Fruit fly (Drosophila melanogaster) whole organism, embryonic: Measurements from ENCODE around the gene CG46439.
A peak's percentile ranks its signal among the peaks of the same experiment; 100 is the strongest.

ENCODE experiments used
- Antp ChIP-seq: fragments of 200-800 bp; sonication (Bioruptor generic); optimal IDR thresholded peaks from 3 replicates; lab custom pipeline; 2016; ENCODE audit warnings: missing biosample characterization, missing genetic modification characterization
- BEAF-32 ChIP-seq: fragments of 200-800 bp; sonication (Bioruptor generic); optimal IDR thresholded peaks from 3 replicates; lab custom pipeline; 2017; ENCODE audit warnings: missing biosample characterization, missing genetic modification characterization, mild to moderate bottlenecking, moderate library complexity, missing genetic modification reagents
- CG10147 ChIP-seq: fragments of 200-800 bp; sonication (Bioruptor generic); optimal IDR thresholded peaks from 2 replicates; lab custom pipeline; 2019; ENCODE audit warnings: missing biosample characterization, mild to moderate bottlenecking, missing genetic modification characterization, moderate library complexity
- CG11085 ChIP-seq: fragments of 200-800 bp; sonication (Bioruptor generic); IDR thresholded peaks from 2 replicates; pipeline ENCODE4 v1.3.6; 2022; ENCODE audit warnings: missing biosample characterization, missing genetic modification characterization
- CG11093 ChIP-seq: fragments of 200-800 bp; sonication (Bioruptor generic); IDR thresholded peaks from 3 replicates; pipeline ENCODE4 v1.3.6; 2022; ENCODE audit warnings: missing biosample characterization, missing genetic modification characterization
- CG11247 ChIP-seq: fragments of 200-800 bp; sonication (Bioruptor generic); IDR thresholded peaks from 2 replicates; pipeline ENCODE4 v1.3.6; 2022; ENCODE audit warnings: missing biosample characterization, missing genetic modification characterization
- CG12155 ChIP-seq: fragments of 200-800 bp; sonication (Bioruptor generic); optimal IDR thresholded peaks from 3 replicates; lab custom pipeline; 2016; ENCODE audit warnings: missing biosample characterization, missing genetic modification characterization
- CG13287 ChIP-seq: fragments of 200-800 bp; sonication (Bioruptor generic); IDR thresholded peaks from 2 replicates; pipeline ENCODE4 v1.3.6; 2022; ENCODE audit warnings: missing biosample characterization, missing genetic modification characterization; ENCODE audit not compliant: partially characterized antibody
- CG16779 ChIP-seq: fragments of 200-800 bp; sonication (Bioruptor generic); IDR thresholded peaks from 2 replicates; pipeline ENCODE4 v1.3.6; 2022; ENCODE audit warnings: missing biosample characterization, missing genetic modification characterization
- CG16813 ChIP-seq: fragments of 200-800 bp; sonication (Bioruptor generic); IDR thresholded peaks from 3 replicates; pipeline ENCODE4 v1.3.6; 2022; ENCODE audit warnings: missing biosample characterization, missing genetic modification characterization; ENCODE audit not compliant: partially characterized antibody
- CG1832 ChIP-seq: fragments of 200-800 bp; sonication (Bioruptor generic); optimal IDR thresholded peaks from 2 replicates; lab custom pipeline; 2017; ENCODE audit warnings: missing biosample characterization, mild to moderate bottlenecking, missing genetic modification characterization, inconsistent platforms
- CG18764 ChIP-seq: fragments of 200-800 bp; sonication (Bioruptor generic); optimal IDR thresholded peaks from 3 replicates; lab custom pipeline; 2016; ENCODE audit warnings: missing biosample characterization, missing genetic modification characterization
- CG2889 ChIP-seq: fragments of 200-800 bp; sonication (Bioruptor generic); IDR thresholded peaks from 3 replicates; pipeline ENCODE4 v1.3.6; 2022; ENCODE audit warnings: missing biosample characterization, missing genetic modification characterization
- CG32532 ChIP-seq: fragments of 200-800 bp; sonication (Bioruptor generic); IDR thresholded peaks from 2 replicates; pipeline ENCODE4 v1.3.6; 2022; ENCODE audit warnings: missing biosample characterization, missing genetic modification characterization
- CG33557 ChIP-seq: fragments of 200-800 bp; sonication (Bioruptor generic); optimal IDR thresholded peaks from 2 replicates; lab custom pipeline; 2019; ENCODE audit warnings: missing biosample characterization, mild to moderate bottlenecking, missing genetic modification characterization, moderate library complexity
- CG7271 ChIP-seq: fragments of 200-800 bp; sonication (Bioruptor generic); optimal IDR thresholded peaks from 2 replicates; lab custom pipeline; 2018; ENCODE audit warnings: missing biosample characterization, mild to moderate bottlenecking, missing genetic modification characterization, moderate library complexity
- CG8089 ChIP-seq: fragments of 200-800 bp; sonication (Bioruptor generic); optimal IDR thresholded peaks from 3 replicates; lab custom pipeline; 2016; ENCODE audit warnings: missing biosample characterization, missing genetic modification characterization
- CkIIα-i1 ChIP-seq: fragments of 200-800 bp; sonication (Bioruptor generic); IDR thresholded peaks from 2 replicates; pipeline ENCODE4 v1.3.6; 2022; ENCODE audit warnings: missing biosample characterization, missing genetic modification characterization
- CrebB ChIP-seq: fragments of 200-800 bp; sonication (Bioruptor generic); optimal IDR thresholded peaks from 3 replicates; lab custom pipeline; 2018; ENCODE audit warnings: missing biosample characterization, mild to moderate bottlenecking, missing genetic modification characterization
- D ChIP-seq, 2 experiments: fragments of 200-800 bp in 1 of 2; fragments of >200 bp in 1 of 2; sonication (Bioruptor generic) in 1 of 2; optimal IDR thresholded peaks; 2 replicates in 1 of 2; 3 replicates in 1 of 2; lab custom pipeline; 2017; ENCODE audit warnings: mild to moderate bottlenecking in 1 of 2, missing biosample characterization in 1 of 2, missing genetic modification characterization in 1 of 2, missing genetic modification reagents in 1 of 2
- Dek ChIP-seq: fragments of 200-800 bp; sonication (Bioruptor generic); optimal IDR thresholded peaks from 3 replicates; lab custom pipeline; 2019; ENCODE audit warnings: missing biosample characterization, mild to moderate bottlenecking, missing genetic modification characterization, moderate library complexity
- Doc2 ChIP-seq: fragments of 200-800 bp; sonication (Bioruptor generic); IDR thresholded peaks from 2 replicates; pipeline ENCODE4 v1.3.6; 2022; ENCODE audit warnings: missing biosample characterization, missing genetic modification characterization
- Eip74EF ChIP-seq, 2 experiments: fragments of 200-800 bp in 1 of 2; fragments of >200 bp in 1 of 2; sonication (Bioruptor generic) in 1 of 2; optimal IDR thresholded peaks; 2 replicates each; lab custom pipeline; 2017 to 2019; ENCODE audit warnings: missing biosample characterization in 2 of 2, missing genetic modification characterization in 2 of 2, mild to moderate bottlenecking in 1 of 2, moderate library complexity in 1 of 2
- Lpt ChIP-seq: fragments of >200 bp; optimal IDR thresholded peaks from 2 replicates; lab custom pipeline; 2018; ENCODE audit warnings: missing biosample characterization, missing genetic modification characterization
- NC2α ChIP-seq: fragments of 200-800 bp; sonication (Bioruptor generic); optimal IDR thresholded peaks from 2 replicates; lab custom pipeline; 2016; ENCODE audit warnings: missing biosample characterization, missing genetic modification characterization
- Oaz ChIP-seq: fragments of 200-800 bp; sonication (Bioruptor generic); IDR thresholded peaks from 2 replicates; pipeline ENCODE4 v1.3.6; 2022; ENCODE audit warnings: missing biosample characterization, missing genetic modification characterization
- Oli ChIP-seq: fragments of 200-800 bp; sonication (Bioruptor generic); optimal IDR thresholded peaks from 2 replicates; lab custom pipeline; 2018; ENCODE audit warnings: missing biosample characterization, mild to moderate bottlenecking, missing genetic modification characterization, moderate library complexity
- Ravus ChIP-seq: fragments of 200-800 bp; sonication (Bioruptor generic); IDR thresholded peaks from 2 replicates; pipeline ENCODE4 v1.3.6; 2022; ENCODE audit warnings: missing biosample characterization, missing genetic modification characterization
- Scr ChIP-seq: fragments of 200-800 bp; sonication (Bioruptor generic); IDR thresholded peaks from 2 replicates; pipeline ENCODE4 v1.3.6; 2022; ENCODE audit warnings: missing biosample characterization, missing genetic modification characterization; ENCODE audit not compliant: partially characterized antibody
- Sin3A ChIP-seq: fragments of >200 bp; optimal IDR thresholded peaks from 2 replicates; lab custom pipeline; 2018
- Sry-β ChIP-seq: fragments of 200-800 bp; sonication (Bioruptor generic); optimal IDR thresholded peaks from 2 replicates; lab custom pipeline; 2018; ENCODE audit warnings: missing biosample characterization, mild to moderate bottlenecking, missing genetic modification characterization, moderate library complexity
- al ChIP-seq: fragments of 200-800 bp; sonication (Bioruptor generic); IDR thresholded peaks from 2 replicates; pipeline ENCODE4 v1.3.6; 2022; ENCODE audit warnings: missing biosample characterization, missing genetic modification characterization
- aop ChIP-seq: fragments of 200-800 bp; sonication (Bioruptor generic); IDR thresholded peaks from 2 replicates; pipeline ENCODE4 v1.3.6; 2022; ENCODE audit warnings: missing biosample characterization, missing genetic modification characterization
- bab2 ChIP-seq: fragments of 200-800 bp; sonication (Bioruptor generic); optimal IDR thresholded peaks from 2 replicates; lab custom pipeline; 2016; ENCODE audit warnings: missing biosample characterization, missing genetic modification characterization
- chif ChIP-seq, 2 experiments: fragments of 200-800 bp; sonication (Bioruptor generic); optimal IDR thresholded peaks; 3 replicates each; lab custom pipeline; 2016; ENCODE audit warnings: missing biosample characterization in 2 of 2, missing genetic modification characterization in 2 of 2
- chn ChIP-seq: fragments of 200-800 bp; sonication (Bioruptor generic); optimal IDR thresholded peaks from 2 replicates; lab custom pipeline; 2016; ENCODE audit warnings: missing biosample characterization, missing genetic modification characterization
- da ChIP-seq: fragments of 200-800 bp; sonication (Bioruptor generic); optimal IDR thresholded peaks from 2 replicates; lab custom pipeline; 2016; ENCODE audit warnings: missing biosample characterization, missing genetic modification characterization
- dmrt99B ChIP-seq: fragments of 200-800 bp; sonication (Bioruptor generic); optimal IDR thresholded peaks from 2 replicates; lab custom pipeline; 2018; ENCODE audit warnings: missing biosample characterization, mild to moderate bottlenecking, missing genetic modification characterization, moderate library complexity
- fd102C ChIP-seq: fragments of 200-800 bp; sonication (Bioruptor generic); optimal IDR thresholded peaks from 2 replicates; lab custom pipeline; 2018; ENCODE audit warnings: missing biosample characterization, mild to moderate bottlenecking, missing genetic modification characterization, moderate library complexity
- grau ChIP-seq: fragments of 200-800 bp; optimal IDR thresholded peaks from 3 replicates; lab custom pipeline; 2019; ENCODE audit warnings: missing biosample characterization, mild to moderate bottlenecking, missing genetic modification characterization, moderate library complexity
- klu ChIP-seq: fragments of 200-800 bp; sonication (Bioruptor generic); IDR thresholded peaks from 2 replicates; pipeline ENCODE4 v1.3.6; 2022; ENCODE audit warnings: missing biosample characterization, missing genetic modification characterization
- phol ChIP-seq: fragments of 200-800 bp; sonication (Bioruptor generic); optimal IDR thresholded peaks from 3 replicates; lab custom pipeline; 2018; ENCODE audit warnings: missing biosample characterization, mild to moderate bottlenecking, missing genetic modification characterization, moderate library complexity
- repo ChIP-seq: fragments of 200-800 bp; sonication (Bioruptor generic); optimal IDR thresholded peaks from 2 replicates; lab custom pipeline; 2016; ENCODE audit warnings: missing biosample characterization, missing genetic modification characterization
- sens-2 ChIP-seq: fragments of 200-800 bp; sonication (Bioruptor generic); IDR thresholded peaks from 2 replicates; pipeline ENCODE4 v1.3.6; 2022; ENCODE audit warnings: missing biosample characterization, missing genetic modification characterization
- tap ChIP-seq: fragments of 200-800 bp; optimal IDR thresholded peaks from 3 replicates; lab custom pipeline; 2019; ENCODE audit warnings: missing biosample characterization, mild to moderate bottlenecking, missing genetic modification characterization, moderate library complexity
- tgo ChIP-seq: fragments of 200-800 bp; sonication (Bioruptor generic); IDR thresholded peaks from 3 replicates; pipeline ENCODE4 v1.3.6; 2022; ENCODE audit warnings: missing biosample characterization, missing genetic modification characterization
- trem ChIP-seq: fragments of 200-800 bp; optimal IDR thresholded peaks from 3 replicates; lab custom pipeline; 2019; ENCODE audit warnings: missing biosample characterization, mild to moderate bottlenecking, missing genetic modification characterization, moderate library complexity
- twi ChIP-seq: fragments of 200-800 bp; optimal IDR thresholded peaks from 2 replicates; lab custom pipeline; 2019; ENCODE audit warnings: missing biosample characterization, mild to moderate bottlenecking, missing genetic modification characterization, moderate library complexity
- zfh2 ChIP-seq: fragments of 200-800 bp; sonication (Bioruptor generic); optimal IDR thresholded peaks from 2 replicates; lab custom pipeline; 2016; ENCODE audit warnings: missing biosample characterization, missing genetic modification characterization

CG46439 gene

dm6 chr3L:11084557-11085231 lies 11.4 kb downstream of the CG46439 start:
- TF ChIP-seq Scr (GFP tag; lab: Robert Waterston, UW) (no peak), CG32532 (GFP tag; lab: Robert Waterston, UW) (peak; percentile 93), Doc2 (peak; percentile 80), al (GFP tag; lab: Robert Waterston, UW) (peak; percentile 84), grau (tag; lab: Kevin White, UChicago) (peak; percentile 93), repo (GFP tag; lab: Kevin White, UChicago) (peak; percentile 96), CG16813 (no peak), Sin3A (lab: Kevin White, UChicago) (no peak), BEAF-32 (GFP tag; lab: Kevin White, UChicago) (peak; percentile 5), tgo (peak; percentile 95), CG7271 (tag; lab: Kevin White, UChicago) (peak; percentile 89), Ravus (GFP tag; lab: Robert Waterston, UW) (peak; percentile 80), phol (tag; lab: Kevin White, UChicago) (peak; percentile 95), sens-2 (peak; percentile 97), CG1832 (GFP tag; lab: Kevin White, UChicago) (no peak), dmrt99B (peak; percentile 97), Sry-β (GFP tag; lab: Kevin White, UChicago) (peak; percentile 68), da (peak; percentile 93), CG12155 (GFP tag; lab: Kevin White, UChicago) (peak; percentile 93), CG13287 (no peak), CrebB (tag; lab: Kevin White, UChicago) (peak; percentile 95), Oaz (peak; percentile 87), trem (tag; lab: Kevin White, UChicago) (peak; percentile 94), D (optimal IDR thresholded peaks at IDR 0.05; lab: Kevin White, UChicago) (no peak), D (GFP tag; optimal IDR thresholded peaks at IDR 0.05; lab: Kevin White, UChicago) (peak; percentile 95), Oli (peak; percentile 98), chn (GFP tag; lab: Kevin White, UChicago) (peak; percentile 97), bab2 (GFP tag; lab: Kevin White, UChicago) (peak; percentile 96), aop (peak; percentile 92), NC2α (GFP tag; lab: Kevin White, UChicago) (peak; percentile 95), Antp (peak; percentile 92), CG10147 (GFP tag; lab: Kevin White, UChicago) (peak; percentile 95), CkIIα-i1 (GFP tag; lab: Robert Waterston, UW) (peak; percentile 66; the same call in 1 of the 2 replicates), CG11093 (GFP tag; lab: Robert Waterston, UW) (peak; percentile 94), klu (peak; percentile 79), CG33557 (peak; percentile 97), CG8089 (GFP tag; lab: Kevin White, UChicago) (peak; percentile 97), CG2889 (GFP tag; lab: Robert Waterston, UW) (peak; percentile 88), CG18764 (GFP tag; lab: Kevin White, UChicago) (peak; percentile 96), CG11085 (GFP tag; lab: Robert Waterston, UW) (peak; percentile 82), CG11247 (GFP tag; lab: Robert Waterston, UW) (peak; percentile 89), twi (tag; lab: Kevin White, UChicago) (peak; percentile 89), Dek (tag; lab: Kevin White, UChicago) (peak; percentile 90), fd102C (GFP tag; lab: Kevin White, UChicago) (peak; percentile 88), chif (GFP tag; optimal IDR thresholded peaks at IDR 0.05; lab: Kevin White, UChicago) (peak; percentile 98), tap (tag; lab: Kevin White, UChicago) (peak; percentile 96), CG16779 (peak; percentile 73), Lpt (GFP tag; lab: Kevin White, UChicago) (no peak), Eip74EF (GFP tag; optimal IDR thresholded peaks at IDR 0.05; lab: Kevin White, UChicago) (peak in 1 of 2 experiments; percentile 98), zfh2 (GFP tag; lab: Kevin White, UChicago) (peak; percentile 74)
